Fruit fly (Drosophila melanogaster): ENCODE data around the gene rg.

The rg gene

DNA sequence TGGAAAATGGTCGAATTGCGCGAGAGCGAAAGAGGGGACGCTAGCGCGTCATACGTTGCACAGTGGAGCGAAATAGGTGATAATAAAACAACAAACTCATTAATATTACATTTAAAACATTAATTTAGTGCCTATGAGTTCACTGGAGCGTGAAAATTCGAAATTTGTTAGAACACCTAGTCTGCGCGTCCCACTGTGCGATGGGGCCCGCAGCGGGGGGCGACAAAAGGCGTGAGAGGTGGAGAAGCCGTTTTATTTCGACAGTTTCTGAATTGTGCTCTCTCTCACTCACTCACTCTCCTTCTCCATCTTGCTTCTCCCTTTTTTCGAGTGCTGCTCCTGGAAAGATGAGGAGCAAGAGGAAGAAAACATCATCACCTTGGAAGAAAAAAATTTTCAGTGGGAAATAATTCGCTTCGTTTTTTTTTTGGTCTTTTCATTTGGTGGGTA, 1.9 kb upstream of the rg start (continued):
- TF ChIP-seq Oli (tag; optimal IDR thresholded peaks at IDR 0.05) = peak; percentile 92
- TF ChIP-seq stwl (tag; optimal IDR thresholded peaks at IDR 0.05) = no peak
- TF ChIP-seq Scr (GFP tag; IDR thresholded peaks at IDR 0.05; ENCODE audit: partially characterized antibody) = peak; percentile 44; the same call in 1 of the 2 replicates
- TF ChIP-seq wor (GFP tag; IDR thresholded peaks at IDR 0.05) = peak; percentile 94
- TF ChIP-seq cad (GFP tag; optimal IDR thresholded peaks at IDR 0.05) = no peak
- peak; percentile 96 for TF ChIP-seq CG4282 (GFP tag; optimal IDR thresholded peaks at IDR 0.05)
- TF ChIP-seq CG11398 (GFP tag; optimal IDR thresholded peaks at IDR 0.05) = peak; percentile 86
- TF ChIP-seq h (optimal IDR thresholded peaks at IDR 0.05) = no peak

dm6 chrX:5084146-5085085, 1.1 kb upstream of the rg start, which contains the start of gene CG32767:
Gene CG32767, minus strand, starts transcription at chrX:5084768.
- no peak for TF ChIP-seq CG11696 (GFP tag; IDR thresholded peaks at IDR 0.05)
- TF ChIP-seq CG12744 (GFP tag; optimal IDR thresholded peaks at IDR 0.05) = peak; percentile 24
- TF ChIP-seq Lim3 (GFP tag; IDR thresholded peaks at IDR 0.05) = no peak
- no peak for TF ChIP-seq kni (GFP tag; optimal IDR thresholded peaks at IDR 0.05)
- TF ChIP-seq CG7928 (GFP tag; optimal IDR thresholded peaks at IDR 0.05) = no peak
- no peak for TF ChIP-seq gsb-n (tag; optimal IDR thresholded peaks at IDR 0.05)
- TF ChIP-seq pho (GFP tag; optimal IDR thresholded peaks at IDR 0.05) = peak; percentile 12
- no peak for TF ChIP-seq tio (GFP tag; optimal IDR thresholded peaks at IDR 0.05)
- peak; percentile 15 for TF ChIP-seq CG18262 (tag; optimal IDR thresholded peaks at IDR 0.05)
- no peak for TF ChIP-seq CG11093 (GFP tag; IDR thresholded peaks at IDR 0.05)
- TF ChIP-seq Lhr (GFP tag; optimal IDR thresholded peaks at IDR 0.05) = peak; percentile 71
- no peak for TF ChIP-seq CG10543 (GFP tag; optimal IDR thresholded peaks at IDR 0.05)
- TF ChIP-seq CG11504 (tag; optimal IDR thresholded peaks at IDR 0.05) = peak; percentile 35
- peak; percentile 21 for TF ChIP-seq Atf-2 (GFP tag; optimal IDR thresholded peaks at IDR 0.05)
- TF ChIP-seq Sry-δ (GFP tag; optimal IDR thresholded peaks at IDR 0.05) = peak; percentile 96
- no peak for TF ChIP-seq CG32767 (GFP tag; IDR thresholded peaks at IDR 0.05)
- TF ChIP-seq Neu2 (GFP tag; optimal IDR thresholded peaks at IDR 0.05; ENCODE audit: borderline replicate concordance) = no peak
- TF ChIP-seq cad (GFP tag; optimal IDR thresholded peaks at IDR 0.05) = no peak
- peak; percentile 15 for TF ChIP-seq tin (GFP tag; optimal IDR thresholded peaks at IDR 0.05)
- no peak for TF ChIP-seq prd (optimal IDR thresholded peaks at IDR 0.05)
- 0 out of 3 replicates have a peak, but pooled peaks have one; percentile 13 for TF ChIP-seq prd (GFP tag; IDR thresholded peaks at IDR 0.05)
- TF ChIP-seq az2 (GFP tag; optimal IDR thresholded peaks at IDR 0.05) = peak; percentile 16
- peak; percentile 69 for TF ChIP-seq Ets97D (GFP tag; optimal IDR thresholded peaks at IDR 0.05)
- TF ChIP-seq sug (tag; optimal IDR thresholded peaks at IDR 0.05) = no peak
- peak; percentile 32 for TF ChIP-seq CG2712 (tag; optimal IDR thresholded peaks at IDR 0.05)
- TF ChIP-seq CG30403 (GFP tag; optimal IDR thresholded peaks at IDR 0.05) = peak; percentile 7
- no peak for TF ChIP-seq otp (GFP tag; IDR thresholded peaks at IDR 0.05)
- TF ChIP-seq CG31365 (tag; optimal IDR thresholded peaks at IDR 0.05) = peak; percentile 26
- TF ChIP-seq kay (GFP tag; optimal IDR thresholded peaks at IDR 0.05) = no peak
- peak; percentile 93 for TF ChIP-seq inv (GFP tag; IDR thresholded peaks at IDR 0.05; ENCODE audit: partially characterized antibody)
- peak; percentile 44 for TF ChIP-seq CoRest (tag; optimal IDR thresholded peaks at IDR 0.05)
- no peak for TF ChIP-seq run (tag; optimal IDR thresholded peaks at IDR 0.05)
- no peak for TF ChIP-seq seq (GFP tag; IDR thresholded peaks at IDR 0.05)
- no peak for TF ChIP-seq CG8765 (GFP tag; IDR thresholded peaks at IDR 0.05)
- no peak for TF ChIP-seq CG7987 (GFP tag; optimal IDR thresholded peaks at IDR 0.05)
- TF ChIP-seq Nf-YC (tag; optimal IDR thresholded peaks at IDR 0.05) = no peak
- no peak for TF ChIP-seq CG12155 (GFP tag; optimal IDR thresholded peaks at IDR 0.05)
- TF ChIP-seq slp2 (GFP tag; optimal IDR thresholded peaks at IDR 0.05) = peak; percentile 27
- peak; percentile 23 to 81 for TF ChIP-seq Trl (optimal IDR thresholded peaks at IDR 0.05)
- no peak for TF ChIP-seq Trl (GFP tag; optimal IDR thresholded peaks at IDR 0.05)
- TF ChIP-seq bsh (GFP tag; optimal IDR thresholded peaks at IDR 0.05) = peak in 1 of 2 experiments; percentile 3
- no peak for TF ChIP-seq fru (optimal IDR thresholded peaks at IDR 0.05)

All from whole organism, embryonic.